Fruit fly (Drosophila melanogaster): ENCODE measurements around the gene CG1265.

Gene CG1265

dm6 chr3L:4232724-4233367, 21.7 kb upstream of the CG1265 start (continued):
- no peak for TF ChIP-seq Chrac-16 (GFP tag; optimal IDR thresholded peaks at IDR 0.05)
- TF ChIP-seq chinmo (GFP tag; IDR thresholded peaks at IDR 0.05; ENCODE audit: partially characterized antibody), result no peak
- TF ChIP-seq Hand (GFP tag; optimal IDR thresholded peaks at IDR 0.05), result no peak
- TF ChIP-seq fd96Cb (tag; optimal IDR thresholded peaks at IDR 0.05), result peak; percentile 51
- TF ChIP-seq Eip74EF (GFP tag; optimal IDR thresholded peaks at IDR 0.05), result no peak
- no peak for TF ChIP-seq CG6654 (GFP tag; optimal IDR thresholded peaks at IDR 0.05)
- TF ChIP-seq pum (GFP tag; optimal IDR thresholded peaks at IDR 0.05), result no peak
- TF ChIP-seq CG31224 (GFP tag; IDR thresholded peaks at IDR 0.05), result no peak
- TF ChIP-seq CG15073 (GFP tag; optimal IDR thresholded peaks at IDR 0.05), result no peak
- TF ChIP-seq CG34376 (GFP tag; optimal IDR thresholded peaks at IDR 0.05), result no peak
- peak; percentile 12 for TF ChIP-seq CG9817 (tag; optimal IDR thresholded peaks at IDR 0.05)
- no peak for TF ChIP-seq CG6254 (GFP tag; optimal IDR thresholded peaks at IDR 0.05)
- TF ChIP-seq Dp (GFP tag; optimal IDR thresholded peaks at IDR 0.05), result no peak
- no peak for TF ChIP-seq BEAF-32 (GFP tag; optimal IDR thresholded peaks at IDR 0.05)
- TF ChIP-seq az2 (GFP tag; optimal IDR thresholded peaks at IDR 0.05), result no peak
- no peak for TF ChIP-seq CG32772 (GFP tag; IDR thresholded peaks at IDR 0.05)
- TF ChIP-seq hkb (optimal IDR thresholded peaks at IDR 0.05), result no peak
- no peak for TF ChIP-seq hkb (GFP tag; IDR thresholded peaks at IDR 0.05)
- TF ChIP-seq gcm (GFP tag; optimal IDR thresholded peaks at IDR 0.05), result no peak
- TF ChIP-seq Rfx (GFP tag; IDR thresholded peaks at IDR 0.05), result no peak
- TF ChIP-seq Deaf1 (tag; optimal IDR thresholded peaks at IDR 0.05), result no peak
- TF ChIP-seq CG6854 (GFP tag; optimal IDR thresholded peaks at IDR 0.05), result no peak
- no peak for TF ChIP-seq tin (GFP tag; optimal IDR thresholded peaks at IDR 0.05)
- TF ChIP-seq CG6175 (GFP tag; IDR thresholded peaks at IDR 0.05), result no peak
- no peak for TF ChIP-seq CG9609 (GFP tag; optimal IDR thresholded peaks at IDR 0.05)
- no peak for TF ChIP-seq zfh2 (GFP tag; optimal IDR thresholded peaks at IDR 0.05)
- no peak for TF ChIP-seq dimm (GFP tag; IDR thresholded peaks at IDR 0.05)
- TF ChIP-seq so (GFP tag; IDR thresholded peaks at IDR 0.05), result no peak
- TF ChIP-seq Scr (GFP tag; IDR thresholded peaks at IDR 0.05; ENCODE audit: partially characterized antibody), result no peak
- TF ChIP-seq nom (GFP tag; optimal IDR thresholded peaks at IDR 0.05), result no peak
- no peak for TF ChIP-seq CG13123 (GFP tag; optimal IDR thresholded peaks at IDR 0.05)
- TF ChIP-seq caup (GFP tag; optimal IDR thresholded peaks at IDR 0.05; ENCODE audit: severe bottlenecking), result no peak
- TF ChIP-seq ash1 (GFP tag; optimal IDR thresholded peaks at IDR 0.05), result no peak
- TF ChIP-seq NK7.1 (GFP tag; optimal IDR thresholded peaks at IDR 0.05), result no peak
- TF ChIP-seq Nf-YA (GFP tag; IDR thresholded peaks at IDR 0.05), result no peak
- no peak for TF ChIP-seq lbe (GFP tag; optimal IDR thresholded peaks at IDR 0.05)
- no peak for TF ChIP-seq br (optimal IDR thresholded peaks at IDR 0.05)
- no peak for TF ChIP-seq onecut (GFP tag; IDR thresholded peaks at IDR 0.05)
- no peak for TF ChIP-seq H15 (GFP tag; IDR thresholded peaks at IDR 0.05)
- TF ChIP-seq Hr39 (optimal IDR thresholded peaks at IDR 0.05), result no peak
- TF ChIP-seq croc (GFP tag; conservative IDR thresholded peaks at IDR 0.05), result no peak
- no peak for TF ChIP-seq zen2 (GFP tag; IDR thresholded peaks at IDR 0.05; ENCODE audit: partially characterized antibody)
- no peak for TF ChIP-seq Hmr (GFP tag; optimal IDR thresholded peaks at IDR 0.05)
- no peak for TF ChIP-seq HmgZ (tag; optimal IDR thresholded peaks at IDR 0.05)
- TF ChIP-seq CG15011 (GFP tag; optimal IDR thresholded peaks at IDR 0.05), result no peak
- TF ChIP-seq CG10543 (GFP tag; optimal IDR thresholded peaks at IDR 0.05), result no peak
- no peak for TF ChIP-seq tgo (GFP tag; IDR thresholded peaks at IDR 0.05)
- TF ChIP-seq gsb-n (tag; optimal IDR thresholded peaks at IDR 0.05), result peak; percentile 7
- no peak for TF ChIP-seq Hr78 (GFP tag; optimal IDR thresholded peaks at IDR 0.05)
- no peak for TF ChIP-seq CG1603 (tag; optimal IDR thresholded peaks at IDR 0.05)
- peak; percentile 48 for TF ChIP-seq CG7839 (tag; optimal IDR thresholded peaks at IDR 0.05)
